Fruit fly (Drosophila melanogaster) whole organism, embryonic: ENCODE data around the gene Ac76E.

Source experiments
- Bgb ChIP-seq: fragments of 200-800 bp; sonication (Bioruptor generic); IDR thresholded peaks from 2 replicates; pipeline ENCODE4 v1.3.6; 2022; ENCODE audit warnings: missing biosample characterization, missing genetic modification characterization; ENCODE audit not compliant: partially characterized antibody
- CG10274 ChIP-seq: fragments of 200-800 bp; sonication (Bioruptor generic); optimal IDR thresholded peaks from 3 replicates; lab custom pipeline; 2017; ENCODE audit warnings: missing biosample characterization, mild to moderate bottlenecking, missing genetic modification characterization
- CG10366 ChIP-seq: fragments of 200-800 bp; sonication (Bioruptor generic); IDR thresholded peaks from 2 replicates; pipeline ENCODE4 v1.3.6; 2022; ENCODE audit warnings: missing biosample characterization, missing genetic modification characterization
- CG10565 ChIP-seq: fragments of 200-800 bp; sonication (Bioruptor generic); optimal IDR thresholded peaks from 3 replicates; lab custom pipeline; 2016; ENCODE audit warnings: missing biosample characterization, mild to moderate bottlenecking, missing genetic modification characterization
- CG10654 ChIP-seq: fragments of 200-800 bp; sonication (Bioruptor generic); optimal IDR thresholded peaks from 2 replicates; lab custom pipeline; 2016; ENCODE audit warnings: missing biosample characterization, missing genetic modification characterization
- CG11504 ChIP-seq: fragments of 200-800 bp; sonication (Bioruptor generic); optimal IDR thresholded peaks from 3 replicates; lab custom pipeline; 2019; ENCODE audit warnings: missing biosample characterization, mild to moderate bottlenecking, missing genetic modification characterization, moderate library complexity
- CG12299 ChIP-seq: fragments of 200-800 bp; sonication (Bioruptor generic); optimal IDR thresholded peaks from 2 replicates; lab custom pipeline; 2018; ENCODE audit warnings: missing biosample characterization, mild to moderate bottlenecking, missing genetic modification characterization
- CG12391 ChIP-seq: fragments of 200-800 bp; sonication (Bioruptor generic); optimal IDR thresholded peaks from 3 replicates; lab custom pipeline; 2018; ENCODE audit warnings: missing biosample characterization, mild to moderate bottlenecking, missing genetic modification characterization, moderate library complexity
- CG13424 ChIP-seq: fragments of 200-800 bp; sonication (Bioruptor generic); optimal IDR thresholded peaks from 2 replicates; lab custom pipeline; 2019; ENCODE audit warnings: missing biosample characterization, mild to moderate bottlenecking, missing genetic modification characterization, moderate library complexity
- CG13775 ChIP-seq: fragments of 200-800 bp; sonication (Bioruptor generic); optimal IDR thresholded peaks from 3 replicates; lab custom pipeline; 2017; ENCODE audit warnings: missing biosample characterization, mild to moderate bottlenecking, missing genetic modification characterization
- CG14710 ChIP-seq: fragments of 200-800 bp; sonication (Bioruptor generic); optimal IDR thresholded peaks from 3 replicates; lab custom pipeline; 2019; ENCODE audit warnings: missing biosample characterization, mild to moderate bottlenecking, missing genetic modification characterization, moderate library complexity
- CG15514 ChIP-seq: fragments of 200-800 bp; sonication (Bioruptor generic); optimal IDR thresholded peaks from 3 replicates; lab custom pipeline; 2017; ENCODE audit warnings: missing biosample characterization, missing genetic modification characterization, mild to moderate bottlenecking, moderate library complexity, missing genetic modification reagents
- CG18476 ChIP-seq: fragments of 200-800 bp; sonication (Bioruptor generic); optimal IDR thresholded peaks from 2 replicates; lab custom pipeline; 2016; ENCODE audit warnings: missing biosample characterization, mild to moderate bottlenecking, missing genetic modification characterization
- CG18619 ChIP-seq: fragments of 200-800 bp; sonication (Bioruptor generic); optimal IDR thresholded peaks from 3 replicates; lab custom pipeline; 2017; ENCODE audit warnings: missing biosample characterization, mild to moderate bottlenecking, missing genetic modification characterization
- CG2129 ChIP-seq: fragments of 200-800 bp; sonication (Bioruptor generic); IDR thresholded peaks from 2 replicates; pipeline ENCODE4 v1.3.6; 2022; ENCODE audit warnings: missing biosample characterization, missing genetic modification characterization; ENCODE audit not compliant: partially characterized antibody
- CG2889 ChIP-seq: fragments of 200-800 bp; sonication (Bioruptor generic); IDR thresholded peaks from 3 replicates; pipeline ENCODE4 v1.3.6; 2022; ENCODE audit warnings: missing biosample characterization, missing genetic modification characterization
- CG3163 ChIP-seq: fragments of 200-800 bp; sonication (Bioruptor generic); optimal IDR thresholded peaks from 3 replicates; lab custom pipeline; 2016; ENCODE audit warnings: missing biosample characterization, missing genetic modification characterization
- CG4424 ChIP-seq: fragments of 200-800 bp; sonication (Bioruptor generic); optimal IDR thresholded peaks from 3 replicates; lab custom pipeline; 2016; ENCODE audit warnings: missing biosample characterization, missing genetic modification characterization
- CG5245 ChIP-seq: fragments of 200-800 bp; sonication (Bioruptor generic); optimal IDR thresholded peaks from 3 replicates; lab custom pipeline; 2016; ENCODE audit warnings: missing biosample characterization, missing genetic modification characterization
- CG7839 ChIP-seq: fragments of 200-800 bp; sonication (Bioruptor generic); optimal IDR thresholded peaks from 3 replicates; lab custom pipeline; 2018; ENCODE audit warnings: missing biosample characterization, mild to moderate bottlenecking, missing genetic modification characterization, moderate library complexity
- CG8359 ChIP-seq: fragments of 200-800 bp; sonication (Bioruptor generic); optimal IDR thresholded peaks from 2 replicates; lab custom pipeline; 2017; ENCODE audit warnings: missing biosample characterization, mild to moderate bottlenecking, missing genetic modification characterization, borderline replicate concordance
- CG8765 ChIP-seq: fragments of 200-800 bp; sonication (Bioruptor generic); IDR thresholded peaks from 2 replicates; pipeline ENCODE4 v1.3.6; 2022; ENCODE audit warnings: missing biosample characterization, missing genetic modification characterization
- CG8924 ChIP-seq: fragments of 200-800 bp; optimal IDR thresholded peaks from 3 replicates; lab custom pipeline; 2019; ENCODE audit warnings: missing biosample characterization, mild to moderate bottlenecking, missing genetic modification characterization, moderate library complexity
- CkIIα-i1 ChIP-seq: fragments of 200-800 bp; sonication (Bioruptor generic); IDR thresholded peaks from 2 replicates; pipeline ENCODE4 v1.3.6; 2022; ENCODE audit warnings: missing biosample characterization, missing genetic modification characterization
- HLH4C ChIP-seq: fragments of 200-800 bp; sonication (Bioruptor generic); IDR thresholded peaks from 3 replicates; pipeline ENCODE4 v1.3.6; 2022; ENCODE audit warnings: missing biosample characterization, missing genetic modification characterization; ENCODE audit not compliant: partially characterized antibody
- Optix ChIP-seq: fragments of 200-800 bp; sonication (Bioruptor generic); IDR thresholded peaks from 3 replicates; pipeline ENCODE4 v1.3.6; 2022; ENCODE audit warnings: missing biosample characterization, missing genetic modification characterization
- Rfx ChIP-seq: fragments of 200-800 bp; sonication (Bioruptor generic); IDR thresholded peaks from 2 replicates; pipeline ENCODE4 v1.3.6; 2022; ENCODE audit warnings: missing biosample characterization, missing genetic modification characterization
- Scr ChIP-seq: fragments of 200-800 bp; sonication (Bioruptor generic); IDR thresholded peaks from 2 replicates; pipeline ENCODE4 v1.3.6; 2022; ENCODE audit warnings: missing biosample characterization, missing genetic modification characterization; ENCODE audit not compliant: partially characterized antibody
- Sox100B ChIP-seq: fragments of 200-800 bp; sonication (Bioruptor generic); optimal IDR thresholded peaks from 3 replicates; lab custom pipeline; 2018; ENCODE audit warnings: missing biosample characterization, mild to moderate bottlenecking, missing genetic modification characterization
- Sry-β ChIP-seq: fragments of 200-800 bp; sonication (Bioruptor generic); optimal IDR thresholded peaks from 2 replicates; lab custom pipeline; 2018; ENCODE audit warnings: missing biosample characterization, mild to moderate bottlenecking, missing genetic modification characterization, moderate library complexity
- Taf1 ChIP-seq: fragments of 200-800 bp; sonication (Bioruptor generic); IDR thresholded peaks from 2 replicates; pipeline ENCODE4 v1.3.6; 2022; ENCODE audit warnings: missing biosample characterization, missing genetic modification characterization
- Xbp1 ChIP-seq: fragments of 200-800 bp; sonication (Bioruptor generic); optimal IDR thresholded peaks from 3 replicates; lab custom pipeline; 2016; ENCODE audit warnings: missing biosample characterization, mild to moderate bottlenecking, missing genetic modification characterization
- ase ChIP-seq: fragments of 200-800 bp; sonication (Bioruptor generic); IDR thresholded peaks from 3 replicates; pipeline ENCODE4 v1.3.6; 2022; ENCODE audit warnings: missing biosample characterization, missing genetic modification characterization
- dan ChIP-seq: fragments of 200-800 bp; sonication (Bioruptor generic); IDR thresholded peaks from 2 replicates; pipeline ENCODE4 v1.3.6; 2022; ENCODE audit warnings: missing biosample characterization, missing genetic modification characterization
- dm ChIP-seq: fragments of 200-800 bp; sonication (Bioruptor generic); optimal IDR thresholded peaks from 3 replicates; lab custom pipeline; 2016; ENCODE audit warnings: missing biosample characterization, missing genetic modification characterization
- fd3F ChIP-seq: fragments of 200-800 bp; sonication (Bioruptor generic); optimal IDR thresholded peaks from 2 replicates; lab custom pipeline; 2018; ENCODE audit warnings: missing biosample characterization, mild to moderate bottlenecking, missing genetic modification characterization, moderate library complexity
- fd96Cb ChIP-seq: fragments of 200-800 bp; sonication (Bioruptor generic); optimal IDR thresholded peaks from 2 replicates; lab custom pipeline; 2018; ENCODE audit warnings: missing biosample characterization, mild to moderate bottlenecking, missing genetic modification characterization, moderate library complexity
- gcm2 ChIP-seq: fragments of 200-800 bp; sonication (Bioruptor generic); optimal IDR thresholded peaks from 2 replicates; lab custom pipeline; 2016; ENCODE audit warnings: missing biosample characterization, missing genetic modification characterization
- hbn ChIP-seq: fragments of 200-800 bp; sonication (Bioruptor generic); IDR thresholded peaks from 2 replicates; pipeline ENCODE4 v1.3.6; 2022; ENCODE audit warnings: missing biosample characterization, missing genetic modification characterization; ENCODE audit not compliant: partially characterized antibody
- her ChIP-seq: fragments of 200-800 bp; sonication (Bioruptor generic); optimal IDR thresholded peaks from 2 replicates; lab custom pipeline; 2016; ENCODE audit warnings: missing biosample characterization, missing genetic modification characterization
- kay ChIP-seq: fragments of 200-800 bp; sonication (Bioruptor generic); optimal IDR thresholded peaks from 2 replicates; lab custom pipeline; 2016; ENCODE audit warnings: missing biosample characterization, missing genetic modification characterization
- kni ChIP-seq: fragments of 200-800 bp; sonication (Bioruptor generic); optimal IDR thresholded peaks from 3 replicates; lab custom pipeline; 2017; ENCODE audit warnings: mild to moderate bottlenecking, missing biosample characterization, missing genetic modification reagents, missing genetic modification characterization
- lilli ChIP-seq: fragments of 200-800 bp; sonication (Bioruptor generic); optimal IDR thresholded peaks from 3 replicates; lab custom pipeline; 2016; ENCODE audit warnings: missing biosample characterization, missing genetic modification characterization
- onecut ChIP-seq: fragments of 200-800 bp; sonication (Bioruptor generic); IDR thresholded peaks from 2 replicates; pipeline ENCODE4 v1.3.6; 2022; ENCODE audit warnings: missing biosample characterization, missing genetic modification characterization
- pb ChIP-seq: fragments of 200-800 bp; sonication (Bioruptor generic); optimal IDR thresholded peaks from 3 replicates; lab custom pipeline; 2016; ENCODE audit warnings: missing biosample characterization, missing genetic modification characterization
- sd ChIP-seq: fragments of 200-800 bp; sonication (Bioruptor generic); optimal IDR thresholded peaks from 3 replicates; lab custom pipeline; 2018; ENCODE audit warnings: missing biosample characterization, mild to moderate bottlenecking, missing genetic modification characterization, moderate library complexity
- slp2 ChIP-seq: fragments of 200-800 bp; sonication (Bioruptor generic); optimal IDR thresholded peaks from 2 replicates; lab custom pipeline; 2016; ENCODE audit warnings: missing biosample characterization, missing genetic modification characterization
- sna ChIP-seq: fragments of 200-800 bp; sonication (Bioruptor generic); IDR thresholded peaks from 2 replicates; pipeline ENCODE4 v1.3.6; 2022; ENCODE audit warnings: missing biosample characterization, missing genetic modification characterization; ENCODE audit not compliant: partially characterized antibody
- tap ChIP-seq: fragments of 200-800 bp; optimal IDR thresholded peaks from 3 replicates; lab custom pipeline; 2019; ENCODE audit warnings: missing biosample characterization, mild to moderate bottlenecking, missing genetic modification characterization, moderate library complexity
- usp ChIP-seq: fragments of >200 bp; optimal IDR thresholded peaks from 2 replicates; lab custom pipeline; 2017; ENCODE audit warnings: missing biosample characterization, missing genetic modification characterization

Gene Ac76E

dm6 chr3L:20000081-20000736, 61.1 kb downstream of the Ac76E start, which contains the start of the genes Tom20 and Gabat (continued):
- no peak for TF ChIP-seq CG10274 (GFP tag; lab: Kevin White, UChicago)
- TF ChIP-seq Scr = no peak
- TF ChIP-seq CG2129 (GFP tag; lab: Robert Waterston, UW) = no peak
- no peak for TF ChIP-seq Xbp1 (GFP tag; lab: Kevin White, UChicago)
- TF ChIP-seq her = no peak
- TF ChIP-seq CG2889 (GFP tag; lab: Robert Waterston, UW) = no peak
- no peak for TF ChIP-seq CG7839 (tag; lab: Kevin White, UChicago)
- TF ChIP-seq CG13424 (tag; lab: Kevin White, UChicago) = peak; percentile 11
- no peak for TF ChIP-seq CG12299
- TF ChIP-seq CG10366 (GFP tag; lab: Robert Waterston, UW) = no peak
- no peak for TF ChIP-seq fd96Cb (tag; lab: Kevin White, UChicago)
- peak; percentile 8 for TF ChIP-seq CG11504
- TF ChIP-seq CG18619 (GFP tag; lab: Kevin White, UChicago) = no peak
- no peak for TF ChIP-seq hbn (GFP tag; lab: Robert Waterston, UW)
- TF ChIP-seq Optix (GFP tag; lab: Robert Waterston, UW) = no peak
- peak; percentile 27 for TF ChIP-seq CG15514
- no peak for TF ChIP-seq CG18476
- TF ChIP-seq CG4424 (GFP tag; lab: Kevin White, UChicago) = no peak
- TF ChIP-seq lilli (GFP tag; lab: Kevin White, UChicago) = no peak
- no peak for TF ChIP-seq CG10565 (GFP tag; lab: Kevin White, UChicago)
- no peak for TF ChIP-seq CG5245
- no peak for TF ChIP-seq sna (GFP tag; lab: Robert Waterston, UW)
- TF ChIP-seq Sox100B (GFP tag; lab: Kevin White, UChicago) = peak; percentile 26
- TF ChIP-seq dan (GFP tag; lab: Robert Waterston, UW) = no peak
- TF ChIP-seq Bgb = no peak
- no peak for TF ChIP-seq dm
- TF ChIP-seq tap (tag; lab: Kevin White, UChicago) = no peak
- no peak for TF ChIP-seq CG3163 (GFP tag; lab: Kevin White, UChicago)
- no peak for TF ChIP-seq CkIIα-i1 (GFP tag; lab: Robert Waterston, UW)
- no peak for TF ChIP-seq gcm2 (GFP tag; lab: Kevin White, UChicago)
- no peak for TF ChIP-seq CG8765 (GFP tag; lab: Robert Waterston, UW)
- peak; percentile 4 for TF ChIP-seq CG12391 (tag; lab: Kevin White, UChicago)
- no peak for TF ChIP-seq sd
- no peak for TF ChIP-seq onecut (GFP tag; lab: Robert Waterston, UW)
- TF ChIP-seq CG8359 = no peak
- no peak for TF ChIP-seq CG13775 (GFP tag; lab: Kevin White, UChicago)
- no peak for TF ChIP-seq Taf1 (GFP tag; lab: Robert Waterston, UW)
- TF ChIP-seq CG8924 = no peak
- TF ChIP-seq kni (GFP tag; lab: Kevin White, UChicago) = no peak
- peak; percentile 12 for TF ChIP-seq fd3F (GFP tag; lab: Kevin White, UChicago)
- TF ChIP-seq Rfx (GFP tag; lab: Robert Waterston, UW) = no peak
- TF ChIP-seq HLH4C (GFP tag; lab: Robert Waterston, UW) = no peak
- no peak for TF ChIP-seq usp (GFP tag; lab: Kevin White, UChicago)
- no peak for TF ChIP-seq Sry-β (GFP tag; lab: Kevin White, UChicago)
- TF ChIP-seq pb (GFP tag; lab: Kevin White, UChicago) = no peak
- TF ChIP-seq CG10654 (GFP tag; lab: Kevin White, UChicago) = peak; percentile 38
- no peak for TF ChIP-seq slp2 (GFP tag; lab: Kevin White, UChicago)
- no peak for TF ChIP-seq CG14710 (tag; lab: Kevin White, UChicago)
- no peak for TF ChIP-seq ase (GFP tag; lab: Robert Waterston, UW)
- TF ChIP-seq kay (GFP tag; lab: Kevin White, UChicago) = no peak
